Fruit fly (Drosophila melanogaster) whole organism, embryonic: ENCODE measurements around the gene WASp.
A peak's percentile ranks its signal among the peaks of the same experiment; 100 is the strongest.

Source experiments
- Blimp-1 ChIP-seq: fragments of 200-800 bp; sonication (Bioruptor generic); optimal IDR thresholded peaks from 3 replicates; lab custom pipeline; 2018; ENCODE audit warnings: missing biosample characterization, missing genetic modification characterization, mild to moderate bottlenecking, moderate library complexity, missing genetic modification reagents
- CG10147 ChIP-seq: fragments of 200-800 bp; sonication (Bioruptor generic); optimal IDR thresholded peaks from 2 replicates; lab custom pipeline; 2019; ENCODE audit warnings: missing biosample characterization, mild to moderate bottlenecking, missing genetic modification characterization, moderate library complexity
- CG10209 ChIP-seq: fragments of 200-800 bp; sonication (Bioruptor generic); optimal IDR thresholded peaks from 3 replicates; lab custom pipeline; 2017; ENCODE audit warnings: missing biosample characterization, mild to moderate bottlenecking, missing genetic modification characterization, missing genetic modification reagents
- CG10959 ChIP-seq: fragments of 200-800 bp; sonication (Bioruptor generic); IDR thresholded peaks from 2 replicates; pipeline ENCODE4 v1.3.6; 2022; ENCODE audit warnings: missing biosample characterization, missing genetic modification characterization
- CG10979 ChIP-seq: fragments of 200-800 bp; sonication (Bioruptor generic); optimal IDR thresholded peaks from 2 replicates; lab custom pipeline; 2018; ENCODE audit warnings: missing biosample characterization, mild to moderate bottlenecking, missing genetic modification characterization, moderate library complexity
- CG12071 ChIP-seq: fragments of 200-800 bp; sonication (Bioruptor generic); optimal IDR thresholded peaks from 3 replicates; lab custom pipeline; 2018; ENCODE audit warnings: missing biosample characterization, mild to moderate bottlenecking, missing genetic modification characterization
- CG12659 ChIP-seq: fragments of 200-800 bp; sonication (Bioruptor generic); optimal IDR thresholded peaks from 3 replicates; lab custom pipeline; 2017; ENCODE audit warnings: mild to moderate bottlenecking, missing biosample characterization, missing genetic modification reagents, missing genetic modification characterization
- CG13424 ChIP-seq: fragments of 200-800 bp; sonication (Bioruptor generic); optimal IDR thresholded peaks from 2 replicates; lab custom pipeline; 2019; ENCODE audit warnings: missing biosample characterization, mild to moderate bottlenecking, missing genetic modification characterization, moderate library complexity
- CG14667 ChIP-seq: fragments of 200-800 bp; sonication (Bioruptor generic); IDR thresholded peaks from 2 replicates; pipeline ENCODE4 v1.3.6; 2022; ENCODE audit warnings: missing biosample characterization, missing genetic modification characterization
- CG15601 ChIP-seq: fragments of 200-800 bp; sonication (Bioruptor generic); optimal IDR thresholded peaks from 3 replicates; lab custom pipeline; 2019; ENCODE audit warnings: missing biosample characterization, mild to moderate bottlenecking, missing genetic modification characterization, moderate library complexity
- CG2116 ChIP-seq: fragments of 200-800 bp; sonication (Bioruptor generic); optimal IDR thresholded peaks from 3 replicates; lab custom pipeline; 2018; ENCODE audit warnings: missing biosample characterization, mild to moderate bottlenecking, missing genetic modification characterization
- CG2199 ChIP-seq: fragments of 200-800 bp; sonication (Bioruptor generic); IDR thresholded peaks from 3 replicates; pipeline ENCODE4 v1.3.6; 2022; ENCODE audit warnings: missing biosample characterization, missing genetic modification characterization
- CG2712 ChIP-seq: fragments of 200-800 bp; optimal IDR thresholded peaks from 3 replicates; lab custom pipeline; 2019; ENCODE audit warnings: missing biosample characterization, mild to moderate bottlenecking, missing genetic modification characterization, moderate library complexity
- CG30403 ChIP-seq: fragments of 200-800 bp; sonication (Bioruptor generic); optimal IDR thresholded peaks from 3 replicates; lab custom pipeline; 2016; ENCODE audit warnings: missing biosample characterization, missing genetic modification characterization
- CG31441 ChIP-seq: fragments of 200-800 bp; sonication (Bioruptor generic); IDR thresholded peaks from 2 replicates; pipeline ENCODE4 v1.3.6; 2022; ENCODE audit warnings: missing biosample characterization, missing genetic modification characterization
- CG6791 ChIP-seq: fragments of 200-800 bp; sonication (Bioruptor generic); IDR thresholded peaks from 3 replicates; pipeline ENCODE4 v1.3.6; 2022; ENCODE audit warnings: missing biosample characterization, missing genetic modification characterization; ENCODE audit not compliant: partially characterized antibody
- CG7357 ChIP-seq: fragments of 200-800 bp; sonication (Bioruptor generic); IDR thresholded peaks from 3 replicates; pipeline ENCODE4 v1.3.6; 2022; ENCODE audit warnings: missing biosample characterization, missing genetic modification characterization
- CG7556 ChIP-seq: fragments of 200-800 bp; sonication (Bioruptor generic); optimal IDR thresholded peaks from 2 replicates; lab custom pipeline; 2017; ENCODE audit warnings: missing biosample characterization, mild to moderate bottlenecking, missing genetic modification characterization
- CG8290 ChIP-seq, 3 experiments: fragments of 200-800 bp; sonication (Bioruptor generic); optimal IDR thresholded peaks; 2 replicates each; lab custom pipeline; 2016 to 2019; ENCODE audit warnings: missing biosample characterization in 3 of 3, missing genetic modification characterization in 3 of 3, mild to moderate bottlenecking in 2 of 3, moderate library complexity in 1 of 3
- CG8388 ChIP-seq: fragments of 200-800 bp; sonication (Bioruptor generic); optimal IDR thresholded peaks from 2 replicates; lab custom pipeline; 2019; ENCODE audit warnings: missing biosample characterization, mild to moderate bottlenecking, missing genetic modification characterization, moderate library complexity
- Chrac-16 ChIP-seq: fragments of 200-800 bp; sonication (Bioruptor generic); optimal IDR thresholded peaks from 3 replicates; lab custom pipeline; 2016; ENCODE audit warnings: missing biosample characterization, missing genetic modification characterization
- CoRest ChIP-seq: fragments of 200-800 bp; sonication (Bioruptor generic); optimal IDR thresholded peaks from 3 replicates; lab custom pipeline; 2018; ENCODE audit warnings: missing biosample characterization, mild to moderate bottlenecking, missing genetic modification characterization, moderate library complexity
- Dip2 ChIP-seq: fragments of 200-800 bp; sonication (Bioruptor generic); IDR thresholded peaks from 2 replicates; pipeline ENCODE4 v1.3.6; 2022; ENCODE audit warnings: missing biosample characterization, missing genetic modification characterization
- HLH3B ChIP-seq: fragments of 200-800 bp; sonication (Bioruptor generic); IDR thresholded peaks from 2 replicates; pipeline ENCODE4 v1.3.6; 2022; ENCODE audit warnings: missing biosample characterization, missing genetic modification characterization
- Hr3 ChIP-seq: fragments of 200-800 bp; sonication (Bioruptor generic); optimal IDR thresholded peaks from 3 replicates; lab custom pipeline; 2016; ENCODE audit warnings: missing biosample characterization, missing genetic modification characterization
- Jarid2 ChIP-seq: fragments of 200-800 bp; sonication (Bioruptor generic); optimal IDR thresholded peaks from 3 replicates; lab custom pipeline; 2017; ENCODE audit warnings: mild to moderate bottlenecking, missing biosample characterization, missing genetic modification reagents, missing genetic modification characterization
- NFAT ChIP-seq: fragments of 200-800 bp; sonication (Bioruptor generic); IDR thresholded peaks from 2 replicates; pipeline ENCODE4 v1.3.6; 2022; ENCODE audit warnings: missing biosample characterization, missing genetic modification characterization
- PHDP ChIP-seq: fragments of 200-800 bp; sonication (Bioruptor generic); optimal IDR thresholded peaks from 3 replicates; lab custom pipeline; 2018; ENCODE audit warnings: missing biosample characterization, mild to moderate bottlenecking, missing genetic modification characterization, moderate library complexity
- Sox102F ChIP-seq: fragments of 200-800 bp; sonication (Bioruptor generic); optimal IDR thresholded peaks from 2 replicates; lab custom pipeline; 2018; ENCODE audit warnings: missing biosample characterization, mild to moderate bottlenecking, missing genetic modification characterization, moderate library complexity
- ase ChIP-seq: fragments of 200-800 bp; sonication (Bioruptor generic); IDR thresholded peaks from 3 replicates; pipeline ENCODE4 v1.3.6; 2022; ENCODE audit warnings: missing biosample characterization, missing genetic modification characterization
- cad ChIP-seq: fragments of >200 bp; optimal IDR thresholded peaks from 2 replicates; lab custom pipeline; 2017; ENCODE audit warnings: missing biosample characterization, missing genetic modification characterization
- caup ChIP-seq: fragments of 200-800 bp; sonication (Bioruptor generic); optimal IDR thresholded peaks from 3 replicates; lab custom pipeline; 2017; ENCODE audit warnings: missing biosample characterization, mild to moderate bottlenecking, missing genetic modification characterization, moderate library complexity; ENCODE audit not compliant: severe bottlenecking
- ci ChIP-seq: fragments of 200-800 bp; sonication (Bioruptor generic); IDR thresholded peaks from 3 replicates; pipeline ENCODE4 v1.3.6; 2022; ENCODE audit warnings: missing biosample characterization, missing genetic modification characterization
- esg ChIP-seq: fragments of 200-800 bp; sonication (Bioruptor generic); conservative IDR thresholded peaks from 2 replicates; pipeline ENCODE4 v1.3.6; 2022; ENCODE audit warnings: missing biosample characterization, missing genetic modification characterization
- fru ChIP-seq: fragments of >200 bp; optimal IDR thresholded peaks from 2 replicates; lab custom pipeline; 2017
- grau ChIP-seq: fragments of 200-800 bp; optimal IDR thresholded peaks from 3 replicates; lab custom pipeline; 2019; ENCODE audit warnings: missing biosample characterization, mild to moderate bottlenecking, missing genetic modification characterization, moderate library complexity
- gt ChIP-seq: fragments of 200-800 bp; sonication (Bioruptor generic); IDR thresholded peaks from 2 replicates; pipeline ENCODE4 v1.3.6; 2022; ENCODE audit warnings: missing biosample characterization, missing genetic modification characterization
- h ChIP-seq: fragments of >200 bp; optimal IDR thresholded peaks from 2 replicates; lab custom pipeline; 2017
- hbn ChIP-seq: fragments of 200-800 bp; sonication (Bioruptor generic); IDR thresholded peaks from 2 replicates; pipeline ENCODE4 v1.3.6; 2022; ENCODE audit warnings: missing biosample characterization, missing genetic modification characterization; ENCODE audit not compliant: partially characterized antibody
- kah ChIP-seq: fragments of 200-800 bp; sonication (Bioruptor generic); optimal IDR thresholded peaks from 2 replicates; lab custom pipeline; 2018; ENCODE audit warnings: missing biosample characterization, mild to moderate bottlenecking, missing genetic modification characterization
- lola ChIP-seq, 3 experiments: fragments of >200 bp in 2 of 3; fragments of 200-800 bp in 1 of 3; sonication (Bioruptor generic) in 1 of 3; optimal IDR thresholded peaks; 2 replicates each; lab custom pipeline; 2017 to 2019; ENCODE audit warnings: missing biosample characterization in 3 of 3, missing genetic modification characterization in 3 of 3, mild to moderate bottlenecking in 1 of 3, moderate library complexity in 1 of 3
- nerfin-1 ChIP-seq: fragments of 200-800 bp; sonication (Bioruptor generic); optimal IDR thresholded peaks from 3 replicates; lab custom pipeline; 2019; ENCODE audit warnings: missing biosample characterization, mild to moderate bottlenecking, missing genetic modification characterization, moderate library complexity
- row ChIP-seq: fragments of 200-800 bp; sonication (Bioruptor generic); IDR thresholded peaks from 3 replicates; pipeline ENCODE4 v1.3.6; 2022; ENCODE audit warnings: missing biosample characterization, missing genetic modification characterization
- sc ChIP-seq, 3 experiments: fragments of >200 bp in 2 of 3; fragments of 200-800 bp in 1 of 3; sonication (Bioruptor generic) in 1 of 3; optimal IDR thresholded peaks; 2 replicates in 2 of 3; 3 replicates in 1 of 3; lab custom pipeline; 2017; ENCODE audit warnings: mild to moderate bottlenecking in 1 of 3, missing biosample characterization in 1 of 3, missing genetic modification characterization in 1 of 3, missing genetic modification reagents in 1 of 3
- sens ChIP-seq: fragments of 200-800 bp; sonication (Bioruptor generic); peaks from one replicate; lab custom pipeline; 2016; ENCODE audit warnings: missing biosample characterization, missing genetic modification characterization
- sr ChIP-seq: fragments of 200-800 bp; sonication (Bioruptor generic); IDR thresholded peaks from 3 replicates; pipeline ENCODE4 v1.3.6; 2022; ENCODE audit warnings: missing biosample characterization, missing genetic modification characterization
- tio ChIP-seq: fragments of 200-800 bp; sonication (Bioruptor generic); optimal IDR thresholded peaks from 2 replicates; lab custom pipeline; 2017; ENCODE audit warnings: missing biosample characterization, missing genetic modification characterization, inconsistent platforms
- vfl ChIP-seq: fragments of 200-800 bp; sonication (Bioruptor generic); optimal IDR thresholded peaks from 2 replicates; lab custom pipeline; 2016; ENCODE audit warnings: missing biosample characterization, missing genetic modification characterization
- zf30C ChIP-seq: fragments of 200-800 bp; sonication (Bioruptor generic); optimal IDR thresholded peaks from 3 replicates; lab custom pipeline; 2018; ENCODE audit warnings: missing biosample characterization, mild to moderate bottlenecking, missing genetic modification characterization

The WASp gene

DNA sequence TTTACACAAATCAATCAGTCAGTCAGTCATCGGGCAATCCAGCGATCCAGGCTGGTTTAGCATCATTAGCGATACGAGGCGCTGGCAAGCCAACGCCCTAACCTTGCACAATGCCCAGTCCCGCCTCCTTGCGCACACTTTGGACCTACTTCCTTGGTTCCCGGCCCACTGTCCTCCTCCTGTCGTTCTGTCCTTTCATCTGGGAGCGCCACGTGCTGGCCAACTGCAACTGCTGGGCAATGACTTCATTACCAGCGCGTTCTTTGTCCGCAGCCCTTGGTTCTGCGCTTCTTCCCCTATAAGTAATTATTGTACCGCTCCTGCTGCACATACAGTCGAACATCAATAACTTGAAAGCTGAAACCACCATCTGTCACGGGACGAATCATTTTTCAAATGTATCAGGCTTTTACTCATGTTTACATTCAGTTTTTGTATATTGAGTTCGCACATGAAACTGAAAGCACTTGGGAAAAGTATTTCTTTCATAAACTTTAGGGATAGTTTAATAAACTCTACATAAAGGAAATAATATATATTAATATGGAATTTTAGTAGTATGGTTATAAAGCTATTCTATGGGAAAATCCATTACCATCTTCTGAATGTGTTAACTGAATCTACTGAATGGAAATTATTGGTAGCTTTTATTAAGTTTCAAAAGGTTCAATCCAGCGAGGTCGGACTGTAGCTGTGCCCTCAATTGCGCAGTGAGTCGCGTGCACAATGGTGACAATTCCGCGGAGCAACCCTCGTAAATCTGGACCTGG lies 15.9 kb upstream of the WASp start (continued):
- no peak for TF ChIP-seq zf30C (GFP tag; lab: Kevin White, UChicago)
- no peak for TF ChIP-seq vfl (GFP tag; lab: Kevin White, UChicago)
- TF ChIP-seq fru, result no peak
- TF ChIP-seq h (lab: Kevin White, UChicago), result no peak
- no peak for TF ChIP-seq hbn (GFP tag; lab: Robert Waterston, UW)
- no peak for TF ChIP-seq caup (GFP tag; lab: Kevin White, UChicago)
- TF ChIP-seq CG10979, result peak; percentile 28
- TF ChIP-seq PHDP, result peak; percentile 32
- TF ChIP-seq CG2712 (tag; lab: Kevin White, UChicago), result peak; percentile 24
- TF ChIP-seq Hr3, result peak; percentile 8
- no peak for TF ChIP-seq CG2116 (GFP tag; lab: Kevin White, UChicago)
- no peak for TF ChIP-seq CG10959 (GFP tag; lab: Robert Waterston, UW)
- TF ChIP-seq sc (optimal IDR thresholded peaks at IDR 0.05; lab: Kevin White, UChicago), result no peak
- no peak for TF ChIP-seq sc (GFP tag; optimal IDR thresholded peaks at IDR 0.05; lab: Kevin White, UChicago)
- no peak for TF ChIP-seq CG10209
- peak; percentile 16 for TF ChIP-seq tio (GFP tag; lab: Kevin White, UChicago)
- TF ChIP-seq CG6791 (GFP tag; lab: Robert Waterston, UW), result no peak
- peak; percentile 91 for TF ChIP-seq grau (tag; lab: Kevin White, UChicago)
- TF ChIP-seq Sox102F (GFP tag; lab: Kevin White, UChicago), result peak; percentile 3
- TF ChIP-seq kah (GFP tag; lab: Kevin White, UChicago), result no peak
- no peak for TF ChIP-seq nerfin-1 (tag; lab: Kevin White, UChicago)
- 0 out of 3 replicates have a peak, but pooled peaks have one; percentile 7 for TF ChIP-seq ci (GFP tag; lab: Robert Waterston, UW)
- TF ChIP-seq CG8290 (GFP tag; optimal IDR thresholded peaks at IDR 0.05; lab: Kevin White, UChicago), result no peak
- TF ChIP-seq CG8290 (tag; optimal IDR thresholded peaks at IDR 0.05; lab: Kevin White, UChicago), result no peak
- TF ChIP-seq lola (GFP tag; optimal IDR thresholded peaks at IDR 0.05; lab: Kevin White, UChicago), result peak in 1 of 3 experiments; percentile 45
- no peak for TF ChIP-seq CG2199 (GFP tag; lab: Robert Waterston, UW)
- no peak for TF ChIP-seq CG12071 (GFP tag; lab: Kevin White, UChicago)
- TF ChIP-seq row, result peak; percentile 47; the same call in 2 of the 3 replicates
- peak; percentile 42 for TF ChIP-seq CoRest (tag; lab: Kevin White, UChicago)
- peak; percentile 69 for TF ChIP-seq sens
- no peak for TF ChIP-seq CG10147 (GFP tag; lab: Kevin White, UChicago)
- TF ChIP-seq sr (GFP tag; lab: Robert Waterston, UW), result no peak
- TF ChIP-seq NFAT (GFP tag; lab: Robert Waterston, UW), result no peak
- peak; percentile 8 for TF ChIP-seq CG7556
- TF ChIP-seq CG13424 (tag; lab: Kevin White, UChicago), result peak; percentile 23
- no peak for TF ChIP-seq Chrac-16
- peak; percentile 29 for TF ChIP-seq CG8388 (GFP tag; lab: Kevin White, UChicago)
- peak; percentile 15 for TF ChIP-seq CG15601 (tag; lab: Kevin White, UChicago)
- TF ChIP-seq CG7357 (GFP tag; lab: Robert Waterston, UW), result no peak
- TF ChIP-seq CG31441 (GFP tag; lab: Robert Waterston, UW), result peak; percentile 38; the same call in 1 of the 2 replicates
- TF ChIP-seq ase (GFP tag; lab: Robert Waterston, UW), result no peak
- TF ChIP-seq cad (GFP tag; lab: Kevin White, UChicago), result no peak
- TF ChIP-seq Jarid2 (GFP tag; lab: Kevin White, UChicago), result no peak
- no peak for TF ChIP-seq CG14667 (GFP tag; lab: Robert Waterston, UW)
- TF ChIP-seq Dip2 (GFP tag; lab: Robert Waterston, UW), result no peak
- peak; percentile 14 for TF ChIP-seq CG30403 (GFP tag; lab: Kevin White, UChicago)
- TF ChIP-seq esg (GFP tag; lab: Robert Waterston, UW), result no peak
- TF ChIP-seq Blimp-1 (GFP tag; lab: Kevin White, UChicago), result peak; percentile 34
- TF ChIP-seq CG12659 (GFP tag; lab: Kevin White, UChicago), result no peak
- TF ChIP-seq HLH3B (GFP tag; lab: Robert Waterston, UW), result no peak
- no peak for TF ChIP-seq gt
